Worm (Caenorhabditis elegans): Measurements from ENCODE around the gene klc-2.
A peak's percentile ranks its signal among the peaks of the same experiment; 100 is the strongest.

klc-2 gene

DNA sequence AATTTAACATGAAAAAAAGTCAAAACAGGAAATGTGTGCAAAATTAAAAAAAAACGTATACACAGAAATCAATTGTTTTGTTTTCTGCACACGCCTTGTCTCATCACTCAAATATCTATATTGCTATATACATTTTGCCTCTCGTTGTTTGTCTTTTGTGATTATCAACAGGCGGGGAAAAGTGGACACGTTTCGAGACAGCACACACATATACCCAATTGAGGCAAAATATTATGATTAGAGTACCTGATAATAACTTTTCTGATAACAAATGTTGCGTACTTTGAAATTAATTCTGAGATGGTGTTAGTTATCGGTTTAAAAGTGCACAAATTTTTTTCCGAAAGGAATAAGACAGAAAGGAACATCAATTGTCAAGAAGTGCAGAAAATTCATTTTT, 21.3 kb downstream of the klc-2 start (continued):
- peak; percentile 14 for TF ChIP-seq pha-4 (tag; optimal IDR thresholded peaks at IDR 0.05)
- no peak for TF ChIP-seq tbp1 (GFP tag; optimal IDR thresholded peaks at IDR 0.05)
- no peak for TF ChIP-seq attf-5 (GFP tag; optimal IDR thresholded peaks at IDR 0.05)
- TF ChIP-seq atf-7 (tag; optimal IDR thresholded peaks at IDR 0.05) = no peak
- no peak for TF ChIP-seq nhr-120 (GFP tag; IDR thresholded peaks at IDR 0.05)
- TF ChIP-seq unc-62 (GFP tag; optimal IDR thresholded peaks at IDR 0.05) = no peak
- TF ChIP-seq attf-6 (GFP tag; IDR thresholded peaks at IDR 0.05) = no peak
- no peak for TF ChIP-seq lir-1 (GFP tag; conservative IDR thresholded peaks at IDR 0.05)
- no peak for TF ChIP-seq unc-130 (GFP tag; optimal IDR thresholded peaks at IDR 0.05)

DNA sequence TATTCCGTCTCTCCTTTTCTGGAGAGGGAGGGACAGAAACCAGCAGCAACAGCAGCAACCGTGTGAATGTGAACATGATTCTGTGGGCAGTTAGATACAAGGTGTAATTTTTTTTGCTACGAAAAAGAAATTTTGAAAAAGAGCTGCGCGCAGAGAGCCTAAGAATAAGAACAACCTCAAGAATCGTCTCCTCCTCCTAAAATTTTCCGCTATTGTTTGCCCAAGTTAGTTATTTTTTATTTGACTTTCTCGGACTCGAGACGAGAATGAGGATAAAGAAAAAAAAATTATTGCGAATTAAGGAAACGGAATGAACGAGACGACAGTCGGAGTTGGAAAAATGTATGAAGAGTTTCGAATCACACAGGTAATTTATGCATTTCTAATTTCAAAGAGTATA, 22.6 kb downstream of the klc-2 start, which contains the start of gene glb-5:
glb-5 (plus strand) TSS at position 301 of the 400 bp plus-strand sequence.
- TF ChIP-seq die-1 (tag; optimal IDR thresholded peaks at IDR 0.05) = no peak

DNA sequence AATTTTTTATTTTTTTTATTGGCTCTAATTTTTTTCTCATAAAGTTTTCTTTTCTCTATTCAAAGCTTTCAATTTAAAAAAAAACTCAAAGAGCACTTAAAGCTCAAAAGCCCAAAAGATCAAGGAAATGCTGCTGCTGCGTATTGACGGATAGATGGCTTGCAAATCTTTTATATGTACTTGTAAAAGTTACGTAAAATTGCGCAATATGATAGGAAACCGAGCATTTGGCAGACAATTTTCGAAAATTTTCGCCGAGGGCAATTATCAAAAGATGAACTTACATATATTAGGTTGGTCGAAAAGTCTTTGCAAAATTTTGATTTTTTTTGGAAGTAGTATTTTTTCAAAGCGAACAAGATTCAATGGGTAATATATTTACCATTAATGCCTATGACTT, 32.7 kb downstream of the klc-2 start:
- no peak for TF ChIP-seq athp-1 (tag; optimal IDR thresholded peaks at IDR 0.05)
- no peak for TF ChIP-seq zim-3 (tag; optimal IDR thresholded peaks at IDR 0.05)
- no peak for TF ChIP-seq ztf-25 (GFP tag; IDR thresholded peaks at IDR 0.05)
- no peak for TF ChIP-seq sptf-2 (GFP tag; optimal IDR thresholded peaks at IDR 0.05)
- TF ChIP-seq ceh-100 (GFP tag; IDR thresholded peaks at IDR 0.05) = no peak
- TF ChIP-seq hlh-26 (GFP tag; conservative IDR thresholded peaks at IDR 0.05) = no peak
- TF ChIP-seq F57C9.4 (tag; optimal IDR thresholded peaks at IDR 0.05) = no peak
- no peak for TF ChIP-seq hlh-12 (tag; optimal IDR thresholded peaks at IDR 0.05)
- no peak for TF ChIP-seq pbrm-1 (GFP tag; IDR thresholded peaks at IDR 0.05)
- no peak for TF ChIP-seq dpff-1 (tag; optimal IDR thresholded peaks at IDR 0.05)
- TF ChIP-seq cebp-1 (GFP tag; IDR thresholded peaks at IDR 0.05) = no peak
- no peak for TF ChIP-seq cebp-1 (tag; optimal IDR thresholded peaks at IDR 0.05)
- TF ChIP-seq unc-62 (GFP tag; optimal IDR thresholded peaks at IDR 0.05) = no peak
- TF ChIP-seq ceh-27 (GFP tag; optimal IDR thresholded peaks at IDR 0.05) = no peak
- TF ChIP-seq nhr-90 (tag; optimal IDR thresholded peaks at IDR 0.05) = no peak
- TF ChIP-seq ztf-26 (tag; optimal IDR thresholded peaks at IDR 0.05) = no peak
- no peak for TF ChIP-seq lin-54 (GFP tag; optimal IDR thresholded peaks at IDR 0.05)
- TF ChIP-seq ceh-40 (GFP tag; IDR thresholded peaks at IDR 0.05) = no peak

DNA sequence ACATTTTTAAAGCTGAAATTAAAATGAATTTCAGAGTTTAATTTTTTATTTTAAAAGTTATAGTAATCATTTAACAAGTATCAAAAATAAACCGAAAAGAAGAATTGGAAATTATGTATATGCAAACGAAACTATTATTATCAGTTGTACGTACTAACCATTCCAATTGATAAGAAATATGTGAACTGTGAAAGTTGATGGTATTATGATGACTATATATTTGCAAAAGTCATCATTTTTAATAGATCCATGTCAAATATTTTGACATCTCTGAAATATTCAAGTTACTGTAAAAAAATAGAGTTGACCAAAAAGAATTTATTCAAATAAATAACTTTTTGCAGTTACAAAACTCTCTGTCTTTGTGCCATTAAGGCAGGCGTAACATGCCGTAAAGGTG, 33.2 kb downstream of the klc-2 start, which contains the start of gene ugt-48:
ugt-48 (minus strand) TSS at position 12 of the 400 bp plus-strand sequence.
- TF ChIP-seq tlf-1 (GFP tag; optimal IDR thresholded peaks at IDR 0.05) (no peak), B0019.2 (GFP tag; conservative IDR thresholded peaks at IDR 0.05) (no peak), F39B2.1 (GFP tag; IDR thresholded peaks at IDR 0.05) (no peak), lsl-1 (GFP tag; optimal IDR thresholded peaks at IDR 0.05) (no peak), nfyb-1 (GFP tag; IDR thresholded peaks at IDR 0.05) (no peak), lin-40 (tag; optimal IDR thresholded peaks at IDR 0.05) (no peak), dpl-1 (GFP tag; optimal IDR thresholded peaks at IDR 0.05) (no peak), nhr-80 (tag; optimal IDR thresholded peaks at IDR 0.05) (no peak), let-526 (GFP tag; IDR thresholded peaks at IDR 0.05) (no peak), ama-1 (optimal IDR thresholded peaks at IDR 0.05) (no peak), ama-1 (GFP tag; optimal IDR thresholded peaks at IDR 0.05) (no peak), rpc-1 (optimal IDR thresholded peaks at IDR 0.05) (no peak), rpc-1 (tag; optimal IDR thresholded peaks at IDR 0.05) (no peak), sptf-2 (GFP tag; optimal IDR thresholded peaks at IDR 0.05) (no peak), F23B12.7 (tag; optimal IDR thresholded peaks at IDR 0.05; ENCODE audit: insufficient read depth) (no peak), Y67H2A.10 (GFP tag; conservative IDR thresholded peaks at IDR 0.05) (no peak), ztf-3 (GFP tag; optimal IDR thresholded peaks at IDR 0.05) (no peak), F33H1.4 (GFP tag; IDR thresholded peaks at IDR 0.05) (no peak)
